Worm (Caenorhabditis elegans): Measurements from ENCODE around the gene acd-4.

ce11 chrV:8641266-8641665 is 3.2 kb downstream of the acd-4 start, which contains the start of gene F28A12.3:
- no peak for TF ChIP-seq gmeb-1 (tag; optimal IDR thresholded peaks at IDR 0.05)
- no peak for TF ChIP-seq lin-13 (GFP tag; optimal IDR thresholded peaks at IDR 0.05)
- no peak for TF ChIP-seq nhr-23 (tag; optimal IDR thresholded peaks at IDR 0.05)
- no peak for TF ChIP-seq skn-1 (tag; optimal IDR thresholded peaks at IDR 0.05)
- no peak for TF ChIP-seq dmd-4 (tag; optimal IDR thresholded peaks at IDR 0.05)
- no peak for TF ChIP-seq nhr-12 (tag; optimal IDR thresholded peaks at IDR 0.05)
